Fruit fly (Drosophila melanogaster): ENCODE data around the gene CG2701.

Gene CG2701

DNA sequence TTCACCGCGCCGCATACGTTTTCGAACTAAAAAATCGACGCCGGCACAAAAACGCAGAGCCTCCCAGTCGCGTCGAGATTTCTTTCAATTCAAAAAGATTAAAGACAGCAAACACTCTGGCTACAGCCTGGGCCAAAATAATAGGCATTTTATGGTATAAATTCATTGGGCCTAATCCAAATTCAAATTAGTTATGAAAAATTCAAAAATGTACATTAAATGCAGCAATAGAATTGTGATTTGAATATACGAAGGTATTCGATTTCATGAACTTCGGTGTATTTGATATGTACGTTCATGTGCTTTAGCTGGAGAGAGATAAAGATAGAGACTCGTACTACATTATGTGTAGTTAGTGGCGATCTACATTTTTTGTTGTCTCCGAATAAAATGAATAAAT is 23.9 kb upstream of the CG2701 start, which contains the start of gene Syx4 (continued):
- TF ChIP-seq tin (GFP tag; optimal IDR thresholded peaks at IDR 0.05) (peak; percentile 77), CG10147 (GFP tag; optimal IDR thresholded peaks at IDR 0.05) (peak; percentile 88), phol (tag; optimal IDR thresholded peaks at IDR 0.05) (peak; percentile 84), CG3281 (GFP tag; optimal IDR thresholded peaks at IDR 0.05) (peak; percentile 93), CG15696 (tag; optimal IDR thresholded peaks at IDR 0.05) (peak; percentile 44), sug (tag; optimal IDR thresholded peaks at IDR 0.05) (peak; percentile 64), CG7271 (tag; optimal IDR thresholded peaks at IDR 0.05) (no peak), Ptx1 (GFP tag; IDR thresholded peaks at IDR 0.05) (peak; percentile 87), Jarid2 (GFP tag; optimal IDR thresholded peaks at IDR 0.05) (peak; percentile 67), CG12299 (tag; optimal IDR thresholded peaks at IDR 0.05) (peak; percentile 74), CG4328 (GFP tag; optimal IDR thresholded peaks at IDR 0.05) (peak; percentile 17), CG31365 (tag; optimal IDR thresholded peaks at IDR 0.05) (peak; percentile 84), CG14014 (GFP tag; IDR thresholded peaks at IDR 0.05) (peak; percentile 91), tna (GFP tag; IDR thresholded peaks at IDR 0.05; ENCODE audit: partially characterized antibody) (no peak), vnd (GFP tag; IDR thresholded peaks at IDR 0.05; ENCODE audit: partially characterized antibody) (no peak), CG10209 (GFP tag; optimal IDR thresholded peaks at IDR 0.05) (peak; percentile 90), Antp (GFP tag; optimal IDR thresholded peaks at IDR 0.05) (peak; percentile 90), nom (GFP tag; optimal IDR thresholded peaks at IDR 0.05) (peak; percentile 68), onecut (GFP tag; IDR thresholded peaks at IDR 0.05) (peak; percentile 85), MESR4 (GFP tag; optimal IDR thresholded peaks at IDR 0.05) (peak; percentile 27), gem (tag; optimal IDR thresholded peaks at IDR 0.05) (peak; percentile 94), Fer1 (GFP tag; optimal IDR thresholded peaks at IDR 0.05) (peak; percentile 96), grau (tag; optimal IDR thresholded peaks at IDR 0.05) (peak; percentile 91), hbn (GFP tag; IDR thresholded peaks at IDR 0.05; ENCODE audit: partially characterized antibody) (no peak), bbx (GFP tag; IDR thresholded peaks at IDR 0.05; ENCODE audit: partially characterized antibody) (no peak), bigmax (GFP tag; optimal IDR thresholded peaks at IDR 0.05) (peak; percentile 21), Trl (optimal IDR thresholded peaks at IDR 0.05) (no peak), Trl (GFP tag; optimal IDR thresholded peaks at IDR 0.05) (peak; percentile 85), HmgD (GFP tag; optimal IDR thresholded peaks at IDR 0.05) (peak; percentile 28), CG4854 (GFP tag; optimal IDR thresholded peaks at IDR 0.05) (peak; percentile 85), az2 (GFP tag; optimal IDR thresholded peaks at IDR 0.05) (peak; percentile 86), CG13775 (GFP tag; optimal IDR thresholded peaks at IDR 0.05) (peak; percentile 79), CG10543 (GFP tag; optimal IDR thresholded peaks at IDR 0.05) (peak; percentile 39), CG10267 (tag; optimal IDR thresholded peaks at IDR 0.05) (peak; percentile 78), pb (GFP tag; optimal IDR thresholded peaks at IDR 0.05) (peak; percentile 81), HLH54F (GFP tag; optimal IDR thresholded peaks at IDR 0.05) (peak; percentile 90), CG32772 (GFP tag; IDR thresholded peaks at IDR 0.05) (peak; percentile 81), CG30020 (tag; optimal IDR thresholded peaks at IDR 0.05) (no peak), rib (GFP tag; IDR thresholded peaks at IDR 0.05) (peak; percentile 86), disco-r (GFP tag; optimal IDR thresholded peaks at IDR 0.05) (peak; percentile 77), scrt (GFP tag; optimal IDR thresholded peaks at IDR 0.05) (peak; percentile 79), Neu2 (GFP tag; optimal IDR thresholded peaks at IDR 0.05; ENCODE audit: borderline replicate concordance) (no peak), sens (GFP tag) (peak; percentile 97), al (GFP tag; IDR thresholded peaks at IDR 0.05) (peak; percentile 78), peb (GFP tag; IDR thresholded peaks at IDR 0.05) (peak; percentile 71), abd-A (tag; optimal IDR thresholded peaks at IDR 0.05) (no peak), Hmx (GFP tag; optimal IDR thresholded peaks at IDR 0.05) (peak; percentile 54), fru (optimal IDR thresholded peaks at IDR 0.05) (no peak), CG4617 (GFP tag; optimal IDR thresholded peaks at IDR 0.05; ENCODE audit: borderline replicate concordance) (peak; percentile 46), HmgZ (tag; optimal IDR thresholded peaks at IDR 0.05) (peak; percentile 90), CG13424 (tag; optimal IDR thresholded peaks at IDR 0.05) (peak; percentile 89)

All from whole organism, embryonic.